Worm (Caenorhabditis elegans) whole organism, L2 larva: ENCODE data around the gene F41H10.12.
A peak's percentile ranks its signal among the peaks of the same experiment; 100 is the strongest.

ENCODE experiments used
- C34F6.9 ChIP-seq: fragments of 150-350 bp; optimal IDR thresholded peaks from 2 replicates; lab custom pipeline; 2014; ENCODE audit warnings: missing biosample characterization, missing genetic modification characterization
- R02D3.7 ChIP-seq: fragments of 150-350 bp; optimal IDR thresholded peaks from 2 replicates; lab custom pipeline; 2014; ENCODE audit warnings: missing biosample characterization, missing genetic modification characterization
- Y55F3AM.14 ChIP-seq: fragments of 200-800 bp; sonication (Bioruptor generic); optimal IDR thresholded peaks from 2 replicates; lab custom pipeline; 2018; ENCODE audit warnings: mild to moderate bottlenecking, missing genetic modification characterization, missing compliant biosample characterization
- ZK546.5 ChIP-seq: sonication (generic microtip); optimal IDR thresholded peaks from 2 replicates; lab custom pipeline; 2017; ENCODE audit warnings: missing biosample characterization, missing genetic modification characterization
- alr-1 ChIP-seq: fragments of 150-350 bp; optimal IDR thresholded peaks from 2 replicates; lab custom pipeline; 2014; ENCODE audit warnings: missing biosample characterization, missing genetic modification characterization
- aly-2 ChIP-seq: fragments of 150-350 bp; optimal IDR thresholded peaks from 2 replicates; lab custom pipeline; 2014; ENCODE audit warnings: missing biosample characterization, missing genetic modification characterization
- ama-1 ChIP-seq: fragments of 150-350 bp; optimal IDR thresholded peaks from 2 replicates; lab custom pipeline; 2018; ENCODE audit warnings: inconsistent platforms
- blmp-1 ChIP-seq: sonication (generic microtip); optimal IDR thresholded peaks from 2 replicates; lab custom pipeline; 2017; ENCODE audit warnings: missing genetic modification characterization, mild to moderate bottlenecking, missing compliant biosample characterization, antibody characterized with exemption, moderate library complexity; ENCODE audit not compliant: insufficient read depth
- ceh-16 ChIP-seq: fragments of 150-350 bp; optimal IDR thresholded peaks from 2 replicates; lab custom pipeline; 2014; ENCODE audit warnings: missing biosample characterization, missing genetic modification characterization
- ceh-82 ChIP-seq: fragments of 150-350 bp; optimal IDR thresholded peaks from 2 replicates; lab custom pipeline; 2014; ENCODE audit warnings: missing biosample characterization, missing genetic modification characterization
- dmd-4 ChIP-seq: sonication (generic microtip); optimal IDR thresholded peaks from 2 replicates; lab custom pipeline; 2017; ENCODE audit warnings: missing biosample characterization, missing genetic modification characterization
- elt-1 ChIP-seq: fragments of 150-350 bp; optimal IDR thresholded peaks from 2 replicates; lab custom pipeline; 2014; ENCODE audit warnings: missing biosample characterization, missing genetic modification characterization
- elt-3 ChIP-seq: sonication (generic microtip); optimal IDR thresholded peaks from 2 replicates; lab custom pipeline; 2017; ENCODE audit warnings: missing biosample characterization, missing genetic modification characterization
- fos-1 ChIP-seq: fragments of 150-350 bp; optimal IDR thresholded peaks from 2 replicates; lab custom pipeline; 2014; ENCODE audit warnings: missing biosample characterization, missing genetic modification characterization
- gmeb-1 ChIP-seq: fragments of 150-350 bp; optimal IDR thresholded peaks from 2 replicates; lab custom pipeline; 2014; ENCODE audit warnings: missing biosample characterization, missing genetic modification characterization
- lin-11 ChIP-seq: fragments of 150-350 bp; sonication (generic microtip); optimal IDR thresholded peaks from 2 replicates; lab custom pipeline; 2014; ENCODE audit warnings: missing biosample characterization, missing genetic modification characterization, inconsistent platforms, mixed read lengths
- lin-13 ChIP-seq: fragments of 150-350 bp; optimal IDR thresholded peaks from 2 replicates; lab custom pipeline; 2014; ENCODE audit warnings: missing biosample characterization, missing genetic modification reagents, missing genetic modification characterization
- lsy-2 ChIP-seq, 2 experiments: fragments of 150-350 bp in 1 of 2; sonication (generic microtip) in 1 of 2; optimal IDR thresholded peaks; 2 replicates each; lab custom pipeline; 2014 to 2017; ENCODE audit warnings: missing biosample characterization in 2 of 2, missing genetic modification characterization in 2 of 2
- mab-5 ChIP-seq: fragments of 150-350 bp; optimal IDR thresholded peaks from 2 replicates; lab custom pipeline; 2014; ENCODE audit warnings: missing biosample characterization, missing genetic modification characterization
- mbf-1 ChIP-seq: sonication (generic microtip); optimal IDR thresholded peaks from 2 replicates; lab custom pipeline; 2017; ENCODE audit warnings: missing biosample characterization, missing genetic modification characterization
- nhr-10 ChIP-seq: sonication (generic microtip); optimal IDR thresholded peaks from 2 replicates; lab custom pipeline; 2017; ENCODE audit warnings: missing biosample characterization, missing genetic modification characterization
- nhr-11 ChIP-seq: fragments of 150-350 bp; optimal IDR thresholded peaks from 2 replicates; lab custom pipeline; 2014; ENCODE audit warnings: missing biosample characterization, missing genetic modification characterization
- nhr-12 ChIP-seq: fragments of 150-350 bp; optimal IDR thresholded peaks from 2 replicates; lab custom pipeline; 2014; ENCODE audit warnings: missing biosample characterization, missing genetic modification characterization
- nhr-129 ChIP-seq: fragments of 150-350 bp; optimal IDR thresholded peaks from 2 replicates; lab custom pipeline; 2014; ENCODE audit warnings: missing biosample characterization, missing genetic modification characterization
- nhr-23 ChIP-seq: fragments of 150-350 bp; optimal IDR thresholded peaks from 2 replicates; lab custom pipeline; 2014; ENCODE audit warnings: missing biosample characterization, missing genetic modification reagents, missing genetic modification characterization
- nhr-237 ChIP-seq: fragments of 150-350 bp; optimal IDR thresholded peaks from 2 replicates; lab custom pipeline; 2014; ENCODE audit warnings: missing biosample characterization, missing genetic modification characterization
- nhr-25 ChIP-seq: fragments of 150-350 bp; sonication (generic microtip); optimal IDR thresholded peaks from 3 replicates; lab custom pipeline; 2014; ENCODE audit warnings: missing biosample characterization, missing genetic modification characterization
- nhr-77 ChIP-seq: fragments of 150-350 bp; optimal IDR thresholded peaks from 2 replicates; lab custom pipeline; 2014; ENCODE audit warnings: missing biosample characterization, missing genetic modification characterization
- skn-1 ChIP-seq: sonication (generic microtip); optimal IDR thresholded peaks from 2 replicates; lab custom pipeline; 2017; ENCODE audit warnings: missing biosample characterization, missing genetic modification characterization
- sma-9 ChIP-seq, 2 experiments: fragments of 150-350 bp in 1 of 2; sonication (generic microtip) in 1 of 2; optimal IDR thresholded peaks; 2 replicates each; lab custom pipeline; 2014 to 2016; ENCODE audit warnings: missing genetic modification characterization in 2 of 2, mild to moderate bottlenecking in 1 of 2, missing biosample characterization in 1 of 2, missing compliant biosample characterization in 1 of 2, missing genetic modification reagents in 1 of 2, moderate library complexity in 1 of 2
- snpc-4 ChIP-seq: fragments of 150-350 bp; optimal IDR thresholded peaks from 2 replicates; lab custom pipeline; 2014; ENCODE audit warnings: missing biosample characterization, missing genetic modification characterization
- unc-39 ChIP-seq: fragments of 150-350 bp; optimal IDR thresholded peaks from 2 replicates; lab custom pipeline; 2014; ENCODE audit warnings: missing biosample characterization, missing genetic modification characterization
- unc-55 ChIP-seq: fragments of 150-350 bp; sonication (generic microtip); optimal IDR thresholded peaks from 3 replicates; lab custom pipeline; 2014; ENCODE audit warnings: missing biosample characterization, missing genetic modification reagents, missing genetic modification characterization
- unc-62 ChIP-seq: fragments of 150-350 bp; optimal IDR thresholded peaks from 2 replicates; lab custom pipeline; 2014; ENCODE audit warnings: missing biosample characterization, missing genetic modification reagents, missing genetic modification characterization
- zag-1 ChIP-seq: fragments of 150-350 bp; optimal IDR thresholded peaks from 2 replicates; lab custom pipeline; 2014; ENCODE audit warnings: missing biosample characterization, missing genetic modification characterization

Gene F41H10.12

DNA sequence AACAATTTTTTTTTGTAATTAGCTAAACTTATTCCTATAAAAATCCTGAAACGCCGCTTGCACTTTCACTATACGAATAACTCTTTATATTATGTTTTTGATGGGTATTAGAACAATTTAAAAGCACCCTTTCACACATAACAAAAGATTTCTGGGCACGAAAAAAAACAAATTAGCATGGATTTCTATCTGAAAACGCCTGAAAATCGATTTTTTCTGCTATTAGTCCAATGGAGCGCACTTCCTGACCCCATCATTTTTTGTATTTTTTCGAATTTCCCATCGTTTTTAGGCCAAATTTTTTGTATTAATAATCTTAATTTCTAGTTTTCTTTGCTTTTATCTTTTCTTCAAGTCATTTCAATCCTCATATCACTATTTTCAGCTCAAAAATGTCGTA, 15.7 kb upstream of the F41H10.12 start, which contains the start of gene F41H10.3:
Gene F41H10.3 (plus strand): TSS at position 388 of the 400 bp plus-strand sequence.
- TF ChIP-seq C34F6.9 (peak; percentile 2), mbf-1 (tag; lab: Kevin White, UChicago) (no peak), skn-1 (tag; lab: Kevin White, UChicago) (no peak), nhr-25 (no peak)

DNA sequence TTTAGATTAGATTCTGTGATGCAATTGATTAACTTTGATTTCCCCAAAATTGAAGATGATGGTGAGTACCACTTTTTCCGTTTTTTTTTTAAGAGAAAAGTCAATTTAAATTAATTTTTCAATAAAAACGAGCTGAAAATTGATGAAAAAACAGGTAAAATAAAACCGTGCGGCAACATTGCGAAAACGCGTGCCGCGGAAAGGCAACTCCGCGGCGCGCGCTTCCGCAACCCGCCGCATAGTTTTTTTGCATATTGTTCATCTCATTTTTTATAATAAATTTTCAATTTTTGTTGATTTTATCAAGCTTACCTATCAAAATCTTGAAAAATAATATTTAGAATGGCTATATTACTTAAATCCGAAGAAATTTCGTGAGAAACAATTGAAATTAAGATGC, 14.2 kb upstream of the F41H10.12 start:
- no peak for TF ChIP-seq alr-1 (tag; lab: Kevin White, UChicago)
- TF ChIP-seq lin-11 (tag; lab: Kevin White, UChicago): no peak
- no peak for TF ChIP-seq fos-1 (tag; lab: Kevin White, UChicago)
- no peak for TF ChIP-seq nhr-10 (tag; lab: Kevin White, UChicago)
- TF ChIP-seq ceh-16 (tag; lab: Kevin White, UChicago): no peak
- TF ChIP-seq nhr-11: no peak
- peak; percentile 53 for TF ChIP-seq unc-55
- TF ChIP-seq lsy-2 (tag; optimal IDR thresholded peaks at IDR 0.05; lab: Kevin White, UChicago): peak in 1 of 2 experiments; percentile 26
- no peak for TF ChIP-seq Y55F3AM.14 (GFP tag; lab: Kevin White, UChicago)
- TF ChIP-seq ama-1 (lab: Kevin White, UChicago): no peak
- no peak for TF ChIP-seq snpc-4 (tag; lab: Kevin White, UChicago)
- no peak for TF ChIP-seq unc-62 (GFP tag; lab: Kevin White, UChicago)
- no peak for TF ChIP-seq sma-9 (GFP tag; optimal IDR thresholded peaks at IDR 0.05; lab: Kevin White, UChicago)
- TF ChIP-seq sma-9 (tag; optimal IDR thresholded peaks at IDR 0.05; lab: Kevin White, UChicago): no peak

DNA sequence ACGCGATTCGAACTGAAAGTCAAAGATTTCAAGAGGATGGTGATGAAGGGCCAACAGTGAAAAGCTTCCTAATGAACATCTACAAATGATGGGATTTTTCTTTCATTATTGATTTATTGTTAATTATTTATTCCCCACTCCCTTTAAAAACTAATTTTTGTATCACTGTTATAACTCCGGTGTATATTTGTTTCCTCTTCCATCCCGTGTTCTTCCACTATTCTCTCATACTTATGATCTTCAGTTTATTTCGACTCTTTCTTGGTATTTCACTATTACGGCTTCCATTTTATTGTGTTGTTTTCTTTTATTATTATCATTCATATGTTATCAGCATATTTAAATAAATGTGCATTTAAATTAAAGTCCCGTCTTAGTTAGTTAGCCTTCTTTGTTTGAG, 10.8 kb upstream of the F41H10.12 start:
- TF ChIP-seq nhr-77 (tag; lab: Kevin White, UChicago) (no peak), fos-1 (tag; lab: Kevin White, UChicago) (peak; percentile 2), snpc-4 (tag; lab: Kevin White, UChicago) (no peak), nhr-237 (no peak), elt-1 (no peak), skn-1 (tag; lab: Kevin White, UChicago) (no peak), Y55F3AM.14 (GFP tag; lab: Kevin White, UChicago) (no peak), nhr-25 (no peak)

DNA sequence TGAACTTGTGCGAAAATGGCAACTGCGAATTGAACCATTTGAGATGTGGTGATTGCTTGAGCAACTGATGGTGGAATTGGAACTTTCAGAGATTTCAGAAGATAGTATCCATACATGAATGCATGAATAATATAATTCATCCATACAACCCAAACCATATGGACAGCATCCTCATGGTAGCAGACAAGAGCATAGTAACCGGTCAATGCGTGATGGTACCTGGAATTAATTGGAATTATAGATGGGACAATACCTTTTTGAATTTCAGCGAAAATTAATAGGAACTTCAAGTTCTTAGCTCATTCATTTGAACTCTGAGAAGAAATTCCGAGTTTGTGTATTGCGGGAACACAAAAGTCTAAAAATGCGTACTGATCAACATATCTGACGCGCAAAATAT, 10.2 kb upstream of the F41H10.12 start:
- no peak for TF ChIP-seq dmd-4 (tag; lab: Kevin White, UChicago)
- no peak for TF ChIP-seq nhr-11
- TF ChIP-seq ceh-16 (tag; lab: Kevin White, UChicago): no peak
- TF ChIP-seq elt-3 (tag; lab: Kevin White, UChicago): no peak
- no peak for TF ChIP-seq zag-1
- no peak for TF ChIP-seq gmeb-1 (tag; lab: Kevin White, UChicago)
- TF ChIP-seq, all 48 proteins: peak for 0

DNA sequence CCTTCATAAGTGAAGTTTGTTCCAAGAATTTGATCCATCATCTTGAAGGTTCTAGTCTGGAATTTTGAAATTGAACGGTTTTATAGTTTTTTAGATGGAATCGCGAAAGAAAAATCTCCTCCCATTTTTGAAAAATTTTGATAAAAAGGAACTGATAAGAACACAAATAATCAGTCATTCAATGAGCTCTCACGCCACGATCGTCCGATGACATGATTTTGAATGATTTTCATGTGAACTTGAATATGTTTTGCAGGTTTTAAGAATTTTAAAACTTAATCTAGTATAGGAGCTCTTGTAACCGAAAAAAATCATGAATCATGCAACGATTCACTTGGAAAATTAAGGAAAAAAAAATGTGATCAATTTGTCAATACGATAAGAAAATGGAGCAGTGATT, 8.1 kb upstream of the F41H10.12 start, which contains the start of gene elo-5:
Gene elo-5 (minus strand): TSS at position 56 of the 400 bp plus-strand sequence.
- TF ChIP-seq nhr-23 (tag; lab: Kevin White, UChicago): no peak
- TF ChIP-seq zag-1: no peak
- TF ChIP-seq lin-13 (GFP tag; lab: Kevin White, UChicago): no peak
- peak; percentile 76 for TF ChIP-seq fos-1 (tag; lab: Kevin White, UChicago)

DNA sequence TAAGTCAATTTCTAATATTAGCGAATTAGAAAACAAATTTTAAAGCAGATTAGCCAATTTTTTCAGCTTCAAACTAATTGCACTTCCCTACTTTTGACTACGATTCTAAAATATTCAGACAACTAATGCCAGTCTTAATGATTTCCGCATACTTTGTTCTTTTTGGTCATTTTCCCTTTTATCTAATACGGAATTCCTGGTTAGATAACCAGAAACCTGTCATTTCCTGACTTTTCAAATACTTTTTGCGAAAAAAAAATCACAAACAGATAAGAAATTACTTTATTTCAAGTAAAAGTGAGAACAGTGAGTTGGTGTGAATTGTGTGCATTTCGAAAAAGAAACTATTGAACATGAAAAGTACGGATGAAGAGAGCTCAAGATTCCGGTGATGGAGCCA, 5.0 kb upstream of the F41H10.12 start:
- TF ChIP-seq nhr-10 (tag; lab: Kevin White, UChicago) (no peak), fos-1 (tag; lab: Kevin White, UChicago) (peak; percentile 51)

DNA sequence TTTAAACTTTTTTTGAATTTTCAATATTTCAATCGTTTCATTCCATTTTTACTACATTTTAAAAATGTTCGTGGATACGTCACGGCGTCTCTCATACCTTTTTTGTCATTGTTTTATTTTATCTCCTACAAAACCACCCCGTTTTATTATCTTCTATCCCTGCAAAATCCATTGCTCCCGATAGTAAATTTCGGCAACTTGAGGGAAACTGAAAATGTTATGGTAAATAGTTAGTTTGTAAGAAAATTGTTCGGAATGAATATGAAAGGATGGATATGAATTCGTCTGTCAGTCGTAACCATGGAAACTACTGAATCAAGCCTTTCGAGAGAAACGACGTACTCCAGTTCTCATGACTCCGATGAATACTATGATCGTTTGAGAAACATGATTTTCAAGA, 3.8 kb upstream of the F41H10.12 start, which contains the start of gene F41H10.2:
Gene F41H10.2 (plus strand): TSS at position 301 of the 400 bp plus-strand sequence.
- TF ChIP-seq C34F6.9 (no peak), unc-39 (tag; lab: Kevin White, UChicago) (no peak), R02D3.7 (tag; lab: Kevin White, UChicago) (no peak)

DNA sequence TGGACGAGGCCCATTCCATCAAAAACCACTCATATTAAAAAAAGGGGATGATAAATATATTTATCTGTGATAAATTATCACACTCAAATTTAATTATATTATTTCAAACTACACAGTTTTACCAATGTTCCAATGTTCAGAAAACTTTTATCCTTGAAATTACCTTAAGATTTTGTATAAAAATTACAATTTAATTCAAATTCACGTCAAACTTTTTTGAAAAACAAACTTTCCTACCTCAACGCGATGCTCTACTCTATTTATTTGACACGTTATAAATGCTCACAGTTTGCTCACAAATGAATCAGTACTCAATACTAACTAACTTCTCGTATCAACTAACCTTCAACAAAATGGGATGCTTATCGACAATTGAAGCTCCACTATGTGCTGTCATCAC, 2.5 kb upstream of the F41H10.12 start, which contains the start of gene F41H10.1:
Gene F41H10.1 (plus strand): TSS at position 301 of the 400 bp plus-strand sequence.
- TF ChIP-seq fos-1 (tag; lab: Kevin White, UChicago): no peak
- TF ChIP-seq nhr-11: no peak
- TF ChIP-seq nhr-12 (tag; lab: Kevin White, UChicago): no peak
- no peak for TF ChIP-seq snpc-4 (tag; lab: Kevin White, UChicago)
- TF ChIP-seq aly-2 (tag; lab: Kevin White, UChicago): no peak
- no peak for TF ChIP-seq ceh-82 (tag; lab: Kevin White, UChicago)
- no peak for TF ChIP-seq lin-13 (GFP tag; lab: Kevin White, UChicago)
- TF ChIP-seq unc-55: no peak
- no peak for TF ChIP-seq nhr-129
- TF ChIP-seq mab-5 (tag; lab: Kevin White, UChicago): no peak
- TF ChIP-seq elt-1: no peak
- TF ChIP-seq blmp-1 (tag; lab: Kevin White, UChicago): no peak
- TF ChIP-seq R02D3.7 (tag; lab: Kevin White, UChicago): no peak
- TF ChIP-seq ZK546.5: no peak
